Fruit fly (Drosophila melanogaster) ovary, adult (tissue): Measurements from ENCODE around the gene Pvf2.
A peak's percentile ranks its signal among the peaks of the same experiment; 100 is the strongest.

Experiments
- CG17801 ChIP-seq: fragments of 200-800 bp; optimal IDR thresholded peaks from 2 replicates; lab custom pipeline; 2019; ENCODE audit warnings: missing biosample characterization, mild to moderate bottlenecking, missing genetic modification characterization, moderate library complexity; ENCODE audit not compliant: partially characterized antibody

Pvf2 gene

dm6 chr2L:7100830-7101229 lies 16.4 kb upstream of the Pvf2 start:
- TF ChIP-seq CG17801 (GFP tag; lab: Kevin White, UChicago), result no peak

dm6 chr2L:7097386-7097785 lies 13.0 kb upstream of the Pvf2 start:
- TF ChIP-seq CG17801 (GFP tag; lab: Kevin White, UChicago), result no peak

dm6 chr2L:7094303-7094702 lies 9.9 kb upstream of the Pvf2 start:
- no peak for TF ChIP-seq CG17801 (GFP tag; lab: Kevin White, UChicago)

dm6 chr2L:7090922-7091321 lies 6.5 kb upstream of the Pvf2 start:
- TF ChIP-seq CG17801 (GFP tag; lab: Kevin White, UChicago), result no peak

- no peak for TF ChIP-seq CG17801 (GFP tag; lab: Kevin White, UChicago)
Measured at dm6 chr2L:7082203-7082602, 2.2 kb downstream of the Pvf2 start.

- TF ChIP-seq CG17801 (GFP tag; lab: Kevin White, UChicago), result no peak
Measured at dm6 chr2L:7081307-7081706, 3.1 kb downstream of the Pvf2 start.

dm6 chr2L:7076804-7077203 lies 7.6 kb downstream of the Pvf2 start:
- TF ChIP-seq CG17801 (GFP tag; lab: Kevin White, UChicago), result no peak

dm6 chr2L:7076055-7076700 lies 8.3 kb downstream of the Pvf2 start:
- TF ChIP-seq CG17801 (GFP tag; lab: Kevin White, UChicago), result no peak

dm6 chr2L:7073011-7073410 lies 11.4 kb downstream of the Pvf2 start:
- no peak for TF ChIP-seq CG17801 (GFP tag; lab: Kevin White, UChicago)

dm6 chr2L:7071862-7072261 lies 12.6 kb downstream of the Pvf2 start:
- TF ChIP-seq CG17801 (GFP tag; lab: Kevin White, UChicago), result no peak

- TF ChIP-seq CG17801 (GFP tag; lab: Kevin White, UChicago), result no peak
Measured at dm6 chr2L:7071219-7071618, 13.2 kb downstream of the Pvf2 start.

- no peak for TF ChIP-seq CG17801 (GFP tag; lab: Kevin White, UChicago)
Measured at dm6 chr2L:7067683-7068082, 16.8 kb downstream of the Pvf2 start, which contains the start of gene Ugt307A1. TSS of gene Ugt307A1 (plus strand) at chr2L:7067983.

- TF ChIP-seq CG17801 (GFP tag; lab: Kevin White, UChicago), result no peak
Measured at dm6 chr2L:7065687-7066086, 18.7 kb downstream of the Pvf2 start, which contains the start of gene Nuf2. TSS of gene Nuf2 (minus strand) at chr2L:7065837.

dm6 chr2L:7063721-7064179 lies 20.7 kb downstream of the Pvf2 start, which contains the start of gene Sem1:
TSS of gene Sem1 (plus strand) at chr2L:7063986.
- no peak for TF ChIP-seq CG17801 (GFP tag; lab: Kevin White, UChicago)

- TF ChIP-seq CG17801 (GFP tag; lab: Kevin White, UChicago), result no peak
Measured at dm6 chr2L:7060751-7061150, 23.7 kb downstream of the Pvf2 start, which contains the start of gene Mst27D. TSS of gene Mst27D (minus strand) at chr2L:7060851.

dm6 chr2L:7056189-7056926 lies 28.1 kb downstream of the Pvf2 start, which contains the start of gene Mnn1:
TSS of gene Mnn1 (plus strand) at chr2L:7056301.
- TF ChIP-seq CG17801 (GFP tag; lab: Kevin White, UChicago), result peak; percentile 41
